Fruit fly (Drosophila melanogaster) S2 (cell line): Measurements from ENCODE around the gene CG4036.

Experiments used
- CG8478 ChIP-seq: fragments of >200 bp; optimal IDR thresholded peaks from 2 replicates; lab custom pipeline; 2018
- CTCF ChIP-seq, 2 experiments: fragments of >200 bp; optimal IDR thresholded peaks; 2 replicates each; lab custom pipeline; 2018

DNA sequence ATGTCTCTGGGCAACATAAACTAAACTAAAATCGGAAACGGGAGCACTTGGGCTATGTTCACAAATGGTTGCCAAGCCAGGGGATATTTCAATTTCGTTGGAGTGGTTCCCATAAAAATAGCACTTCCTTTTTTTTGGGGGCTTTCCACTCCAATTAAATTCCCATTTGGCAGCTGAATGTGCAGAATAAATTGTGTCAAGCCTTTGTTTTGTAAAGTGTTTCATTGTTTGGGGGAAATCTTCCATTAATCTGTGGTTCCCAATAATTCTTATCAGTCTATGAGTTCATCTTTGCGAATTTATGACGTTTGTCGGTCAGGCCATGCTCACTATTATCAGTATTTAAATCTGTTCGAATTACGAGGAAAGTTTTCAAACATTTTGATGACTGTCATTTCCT is 12.8 kb upstream of the CG4036 start:
- TF ChIP-seq CG8478 (lab: Kevin White, UChicago), result no peak
- TF ChIP-seq CTCF (optimal IDR thresholded peaks at IDR 0.05; lab: Kevin White, UChicago), result no peak
